Worm (Caenorhabditis elegans) whole organism, L3 larva: ENCODE data around the gene acr-23.

Source experiments
- R02D3.7 ChIP-seq: fragments of 150-350 bp; optimal IDR thresholded peaks from 2 replicates; lab custom pipeline; 2014; ENCODE audit warnings: missing biosample characterization, missing genetic modification characterization
- ama-1 ChIP-seq: fragments of 150-350 bp; optimal IDR thresholded peaks from 2 replicates; lab custom pipeline; 2018
- egl-27 ChIP-seq: sonication (generic microtip); optimal IDR thresholded peaks from 4 replicates; lab custom pipeline; 2017; ENCODE audit warnings: missing biosample characterization, missing genetic modification reagents, missing genetic modification characterization
- elt-1 ChIP-seq: fragments of 150-350 bp; optimal IDR thresholded peaks from 2 replicates; lab custom pipeline; 2014; ENCODE audit warnings: missing biosample characterization, missing genetic modification characterization
- nfya-1 ChIP-seq: sonication (generic microtip); optimal IDR thresholded peaks from 2 replicates; lab custom pipeline; 2017; ENCODE audit warnings: missing genetic modification characterization, mild to moderate bottlenecking, missing compliant biosample characterization, antibody characterized with exemption, moderate library complexity; ENCODE audit not compliant: insufficient read depth
- nhr-11 ChIP-seq: fragments of 150-350 bp; optimal IDR thresholded peaks from 2 replicates; lab custom pipeline; 2014; ENCODE audit warnings: missing biosample characterization, missing genetic modification characterization
- nhr-12 ChIP-seq: fragments of 150-350 bp; optimal IDR thresholded peaks from 2 replicates; lab custom pipeline; 2014; ENCODE audit warnings: missing biosample characterization, missing genetic modification characterization
- nhr-237 ChIP-seq: fragments of 150-350 bp; optimal IDR thresholded peaks from 2 replicates; lab custom pipeline; 2014; ENCODE audit warnings: missing biosample characterization, missing genetic modification characterization
- nhr-76 ChIP-seq: fragments of 150-350 bp; sonication (generic microtip); optimal IDR thresholded peaks from 5 replicates; lab custom pipeline; 2014; ENCODE audit warnings: missing biosample characterization, missing genetic modification characterization
- nhr-77 ChIP-seq: fragments of 150-350 bp; optimal IDR thresholded peaks from 2 replicates; lab custom pipeline; 2014; ENCODE audit warnings: missing biosample characterization, missing genetic modification characterization
- snpc-4 ChIP-seq: fragments of 150-350 bp; optimal IDR thresholded peaks from 2 replicates; lab custom pipeline; 2014; ENCODE audit warnings: missing biosample characterization, missing genetic modification characterization
- tbx-2 ChIP-seq: sonication (generic microtip); optimal IDR thresholded peaks from 2 replicates; lab custom pipeline; 2016; ENCODE audit warnings: mild to moderate bottlenecking, missing genetic modification characterization, missing compliant biosample characterization
- ztf-4 ChIP-seq: fragments of 150-350 bp; optimal IDR thresholded peaks from 2 replicates; lab custom pipeline; 2014; ENCODE audit warnings: missing biosample characterization, missing genetic modification characterization

- no peak for TF ChIP-seq elt-1 (tag; lab: Kevin White, UChicago)
- TF ChIP-seq R02D3.7, result no peak
- TF ChIP-seq egl-27 (tag; lab: Kevin White, UChicago), result no peak
- peak; percentile 21 for TF ChIP-seq nfya-1 (tag; lab: Kevin White, UChicago)
- no peak for TF ChIP-seq nhr-12 (tag; lab: Kevin White, UChicago)
- TF ChIP-seq snpc-4 (tag; lab: Kevin White, UChicago), result no peak
- TF ChIP-seq ama-1 (lab: Kevin White, UChicago), result no peak
- no peak for TF ChIP-seq nhr-77 (tag; lab: Kevin White, UChicago)
- TF ChIP-seq nhr-76 (tag; lab: Kevin White, UChicago), result no peak
- no peak for TF ChIP-seq ztf-4
- TF ChIP-seq nhr-11, result no peak
- TF ChIP-seq nhr-237 (tag; lab: Kevin White, UChicago), result no peak
- no peak for TF ChIP-seq tbx-2
Observed at ce11 chrV:3685790-3686208, 26.4 kb upstream of the acr-23 start, which contains the start of gene W08A12.2.
